Fruit fly (Drosophila melanogaster) whole organism, adult: Measurements from ENCODE around the gene dpy.

Source experiments
- CG11617 ChIP-seq: fragments of 200-800 bp; sonication (Bioruptor generic); optimal IDR thresholded peaks from 2 replicates; lab custom pipeline; 2017; ENCODE audit warnings: mild to moderate bottlenecking, missing biosample characterization, missing genetic modification reagents, missing genetic modification characterization
- CG12768 ChIP-seq: fragments of 200-800 bp; sonication (Bioruptor generic); optimal IDR thresholded peaks from 2 replicates; lab custom pipeline; 2017; ENCODE audit warnings: missing biosample characterization, missing genetic modification characterization, mild to moderate bottlenecking, moderate library complexity, missing genetic modification reagents
- CG14711 ChIP-seq: fragments of 200-800 bp; sonication (Bioruptor generic); optimal IDR thresholded peaks from 2 replicates; lab custom pipeline; 2018; ENCODE audit warnings: missing biosample characterization, mild to moderate bottlenecking, missing genetic modification characterization, moderate library complexity
- CG1620 ChIP-seq: fragments of 200-800 bp; sonication (Bioruptor generic); optimal IDR thresholded peaks from 2 replicates; lab custom pipeline; 2016; ENCODE audit warnings: missing biosample characterization, missing genetic modification characterization
- CG33017 ChIP-seq: fragments of 200-800 bp; sonication (Bioruptor generic); optimal IDR thresholded peaks from 2 replicates; lab custom pipeline; 2018; ENCODE audit warnings: missing biosample characterization, mild to moderate bottlenecking, missing genetic modification characterization, moderate library complexity
- CG5204 ChIP-seq: fragments of 200-800 bp; sonication (Bioruptor generic); optimal IDR thresholded peaks from 2 replicates; lab custom pipeline; 2016; ENCODE audit warnings: missing biosample characterization, missing genetic modification characterization
- CG7045 ChIP-seq: fragments of 200-800 bp; sonication (Bioruptor generic); optimal IDR thresholded peaks from 2 replicates; lab custom pipeline; 2017; ENCODE audit warnings: missing biosample characterization, mild to moderate bottlenecking, missing genetic modification characterization
- CG7101 ChIP-seq: fragments of 200-800 bp; sonication (Bioruptor generic); optimal IDR thresholded peaks from 2 replicates; lab custom pipeline; 2018; ENCODE audit warnings: missing biosample characterization, mild to moderate bottlenecking, missing genetic modification characterization, moderate library complexity
- Clk ChIP-seq: fragments of 200-800 bp; sonication (Bioruptor generic); optimal IDR thresholded peaks from 2 replicates; lab custom pipeline; 2017; ENCODE audit warnings: missing biosample characterization, missing genetic modification characterization
- Crg-1 ChIP-seq: fragments of 200-800 bp; sonication (Bioruptor generic); optimal IDR thresholded peaks from 2 replicates; lab custom pipeline; 2016; ENCODE audit warnings: missing biosample characterization, missing genetic modification characterization
- Hr96 ChIP-seq: fragments of 200-800 bp; sonication (Bioruptor generic); optimal IDR thresholded peaks from 2 replicates; lab custom pipeline; 2016; ENCODE audit warnings: missing biosample characterization, missing genetic modification characterization
- Mnt ChIP-seq: fragments of 200-800 bp; sonication (Bioruptor generic); optimal IDR thresholded peaks from 2 replicates; lab custom pipeline; 2016; ENCODE audit warnings: missing biosample characterization, mild to moderate bottlenecking, missing genetic modification characterization
- bab1 ChIP-seq: fragments of 200-800 bp; sonication (Bioruptor generic); optimal IDR thresholded peaks from 3 replicates; lab custom pipeline; 2019; ENCODE audit warnings: missing biosample characterization, mild to moderate bottlenecking, missing genetic modification characterization, moderate library complexity
- cic ChIP-seq: fragments of 200-800 bp; sonication (Bioruptor generic); optimal IDR thresholded peaks from 2 replicates; lab custom pipeline; 2017; ENCODE audit warnings: missing biosample characterization, mild to moderate bottlenecking, missing genetic modification characterization, moderate library complexity
- cnc ChIP-seq, 2 experiments: fragments of >200 bp; optimal IDR thresholded peaks; 2 replicates each; lab custom pipeline; 2017
- kay ChIP-seq: fragments of 200-800 bp; sonication (Bioruptor generic); peaks from one replicate; lab custom pipeline; 2016; ENCODE audit warnings: missing biosample characterization, missing genetic modification characterization, borderline replicate concordance
- ovo ChIP-seq: fragments of 200-800 bp; sonication (Bioruptor generic); optimal IDR thresholded peaks from 2 replicates; lab custom pipeline; 2016; ENCODE audit warnings: missing biosample characterization, missing genetic modification characterization
- pad ChIP-seq: fragments of 200-800 bp; sonication (Bioruptor generic); optimal IDR thresholded peaks from 3 replicates; lab custom pipeline; 2017; ENCODE audit warnings: missing biosample characterization, missing genetic modification characterization, mild to moderate bottlenecking, moderate library complexity, missing genetic modification reagents
- tj ChIP-seq: fragments of 200-800 bp; sonication (Bioruptor generic); optimal IDR thresholded peaks from 3 replicates; lab custom pipeline; 2017; ENCODE audit warnings: missing biosample characterization, mild to moderate bottlenecking, missing genetic modification characterization, moderate library complexity
- toe ChIP-seq: fragments of 200-800 bp; sonication (Bioruptor generic); optimal IDR thresholded peaks from 2 replicates; lab custom pipeline; 2016; ENCODE audit warnings: missing biosample characterization, missing genetic modification characterization

Gene dpy

DNA sequence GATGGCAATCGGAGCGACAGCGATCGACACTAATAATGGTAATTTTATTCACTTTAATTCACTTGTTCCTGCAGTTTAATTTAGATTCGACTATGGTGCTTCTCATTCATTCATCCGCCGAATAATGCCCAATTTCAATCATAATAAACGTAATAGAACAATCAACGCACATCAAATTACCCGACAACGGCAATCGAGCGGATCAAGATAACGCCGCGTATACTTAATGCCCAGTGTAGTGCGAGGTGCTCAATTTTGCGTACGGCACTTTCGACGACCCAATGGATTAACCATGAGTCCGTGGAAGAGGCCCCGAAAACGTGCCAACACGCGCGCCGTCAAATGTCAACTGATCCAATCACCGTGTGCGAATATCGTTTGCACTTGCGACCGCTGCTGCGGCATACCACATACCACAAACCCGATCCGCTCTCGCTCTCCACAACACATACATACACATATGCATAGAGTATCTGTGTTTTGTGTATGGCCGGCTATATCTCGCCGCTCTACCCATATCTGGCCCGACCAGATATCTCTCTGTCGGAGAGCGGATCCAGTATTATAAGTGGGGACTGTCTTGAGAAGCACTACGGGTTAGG is 137.3 kb downstream of the dpy start, which contains the start of gene ine:
ine (minus strand) TSS at position 351 of the 602 bp plus-strand sequence.
- TF ChIP-seq CG11617 (GFP tag; lab: Kevin White, UChicago) (no peak), Mnt (GFP tag; lab: Kevin White, UChicago) (peak; percentile 1), bab1 (no peak)

DNA sequence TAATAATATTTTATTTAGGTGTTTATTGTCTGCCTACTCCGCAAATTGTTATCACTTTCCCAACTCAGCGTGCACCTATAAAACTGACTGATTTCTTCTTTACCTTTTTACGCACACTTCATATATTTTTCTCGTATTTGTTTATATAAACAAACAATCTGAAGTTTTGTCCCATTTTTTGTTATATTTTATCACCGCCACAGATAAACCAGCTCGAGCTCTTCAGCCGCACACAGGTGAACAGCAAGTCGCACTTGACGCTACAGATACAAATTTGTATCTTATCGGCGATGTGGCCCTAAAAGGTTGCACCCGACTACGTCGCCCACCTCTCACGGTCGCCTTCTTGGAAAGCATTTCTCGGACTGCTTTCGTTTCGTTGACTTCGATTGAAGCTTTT is 138.7 kb downstream of the dpy start:
- TF ChIP-seq bab1 (no peak), CG1620 (GFP tag; lab: Kevin White, UChicago) (no peak), CG7101 (no peak), toe (GFP tag; lab: Kevin White, UChicago) (no peak), ovo (no peak), CG33017 (tag; lab: Kevin White, UChicago) (no peak), Clk (GFP tag; lab: Kevin White, UChicago) (no peak), CG11617 (GFP tag; lab: Kevin White, UChicago) (peak; percentile 7), Crg-1 (GFP tag; lab: Kevin White, UChicago) (no peak), cic (peak; percentile 21), kay (no peak), pad (GFP tag; lab: Kevin White, UChicago) (no peak), CG12768 (GFP tag; lab: Kevin White, UChicago) (peak; percentile 8), CG5204 (GFP tag; lab: Kevin White, UChicago) (no peak), CG7045 (GFP tag; lab: Kevin White, UChicago) (no peak)

dm6 chr2L:4464946-4465345 is 149.2 kb downstream of the dpy start, which contains the start of gene FIG4:
TSS of gene FIG4 (plus strand) at chr2L:4465174.
- no peak for TF ChIP-seq ovo
- peak; percentile 59 for TF ChIP-seq bab1
- no peak for TF ChIP-seq CG5204 (GFP tag; lab: Kevin White, UChicago)
- no peak for TF ChIP-seq CG12768 (GFP tag; lab: Kevin White, UChicago)
- no peak for TF ChIP-seq pad (GFP tag; lab: Kevin White, UChicago)

- TF ChIP-seq kay: no peak
- peak; percentile 34 for TF ChIP-seq Crg-1 (GFP tag; lab: Kevin White, UChicago)
Measured at dm6 chr2L:4463323-4463722, 150.8 kb downstream of the dpy start, which contains the start of the genes CG15443 and Paris. TSS of gene CG15443 (minus strand) at chr2L:4463447. TSS of gene Paris (plus strand) at chr2L:4463611.

dm6 chr2L:4459543-4459942 is 154.6 kb downstream of the dpy start, which contains the start of the genes mRpL27 and CG15435:
TSS of gene mRpL27 (minus strand) at chr2L:4459638.
TSS of gene CG15435 (plus strand) at chr2L:4459729.
- TF ChIP-seq pad (GFP tag; lab: Kevin White, UChicago) (peak; percentile 31), CG7101 (peak; percentile 41), CG12768 (GFP tag; lab: Kevin White, UChicago) (peak; percentile 74), CG14711 (tag; lab: Kevin White, UChicago) (peak; percentile 81), Clk (GFP tag; lab: Kevin White, UChicago) (no peak), toe (GFP tag; lab: Kevin White, UChicago) (peak; percentile 61), Crg-1 (GFP tag; lab: Kevin White, UChicago) (no peak), Hr96 (GFP tag; lab: Kevin White, UChicago) (peak; percentile 54), ovo (no peak), tj (GFP tag; lab: Kevin White, UChicago) (peak; percentile 10), CG11617 (GFP tag; lab: Kevin White, UChicago) (peak; percentile 42), CG33017 (tag; lab: Kevin White, UChicago) (peak; percentile 2), cnc (optimal IDR thresholded peaks at IDR 0.05; lab: Kevin White, UChicago) (no peak), cic (peak; percentile 20), CG5204 (GFP tag; lab: Kevin White, UChicago) (no peak), bab1 (peak; percentile 49), CG1620 (GFP tag; lab: Kevin White, UChicago) (peak; percentile 50), kay (no peak), Mnt (GFP tag; lab: Kevin White, UChicago) (peak; percentile 66), CG7045 (GFP tag; lab: Kevin White, UChicago) (peak; percentile 26)

DNA sequence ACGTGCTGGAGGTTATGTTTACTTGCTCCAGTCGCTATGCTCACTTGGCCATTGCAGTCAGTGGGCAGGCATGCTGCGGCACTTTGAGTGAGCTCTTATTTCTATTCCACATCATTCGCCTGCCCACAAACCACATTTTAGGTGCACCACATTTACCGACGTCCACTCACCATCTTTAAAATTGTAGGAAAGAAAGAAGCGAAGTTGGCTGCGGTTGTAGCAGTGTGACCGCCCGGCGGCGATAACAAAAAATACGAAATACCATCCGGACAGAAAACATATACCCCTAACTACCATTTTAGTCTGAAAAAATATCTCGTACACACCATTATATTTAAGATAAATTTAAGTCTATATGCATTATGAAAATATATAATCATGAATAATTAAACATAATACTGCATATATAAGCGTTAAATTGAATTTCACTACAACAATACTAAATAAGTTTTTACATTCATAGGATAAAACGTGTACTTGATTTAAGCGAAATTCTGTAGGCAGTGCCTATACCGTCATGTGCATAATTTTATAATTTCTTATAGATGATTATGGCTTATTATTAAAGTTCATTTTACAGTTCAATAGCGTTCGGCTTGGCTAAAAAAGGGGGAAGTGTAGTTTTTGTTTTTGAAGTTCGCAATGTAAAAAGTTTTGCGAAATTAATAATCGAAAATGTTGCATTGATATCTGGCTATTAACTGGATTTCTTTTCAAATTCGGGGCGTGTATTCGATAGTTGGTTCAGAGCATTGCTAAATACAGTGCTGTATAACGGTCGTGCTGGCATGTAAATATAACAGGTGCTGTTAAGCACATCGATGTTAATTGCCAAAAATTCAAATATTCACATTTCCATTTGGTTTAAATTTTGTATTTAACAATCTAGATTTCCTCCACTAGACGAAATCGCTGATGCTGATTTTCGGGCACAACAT is 155.7 kb downstream of the dpy start, which contains the start of gene RpL27A:
RpL27A (minus strand) TSS at position 246 of the 938 bp plus-strand sequence.
- TF ChIP-seq toe (GFP tag; lab: Kevin White, UChicago): peak; percentile 68
- peak; percentile 72 for TF ChIP-seq ovo
- TF ChIP-seq CG12768 (GFP tag; lab: Kevin White, UChicago): peak; percentile 60
- TF ChIP-seq cic: peak; percentile 65
- peak; percentile 88 for TF ChIP-seq CG11617 (GFP tag; lab: Kevin White, UChicago)
- peak; percentile 30 for TF ChIP-seq Clk (GFP tag; lab: Kevin White, UChicago)
- TF ChIP-seq Crg-1 (GFP tag; lab: Kevin White, UChicago): peak; percentile 70
- TF ChIP-seq cnc (optimal IDR thresholded peaks at IDR 0.05; lab: Kevin White, UChicago): no peak
- TF ChIP-seq pad (GFP tag; lab: Kevin White, UChicago): peak; percentile 51
- TF ChIP-seq bab1: peak; percentile 81
- no peak for TF ChIP-seq kay
- TF ChIP-seq CG7045 (GFP tag; lab: Kevin White, UChicago): peak; percentile 74
- peak; percentile 61 for TF ChIP-seq CG33017 (tag; lab: Kevin White, UChicago)
- TF ChIP-seq CG14711 (tag; lab: Kevin White, UChicago): peak; percentile 53
- no peak for TF ChIP-seq CG5204 (GFP tag; lab: Kevin White, UChicago)
- peak; percentile 93 for TF ChIP-seq Mnt (GFP tag; lab: Kevin White, UChicago)
- TF ChIP-seq tj (GFP tag; lab: Kevin White, UChicago): peak; percentile 54
- peak; percentile 85 for TF ChIP-seq CG7101
- peak; percentile 68 for TF ChIP-seq CG1620 (GFP tag; lab: Kevin White, UChicago)
- TF ChIP-seq Hr96 (GFP tag; lab: Kevin White, UChicago): peak; percentile 77
